Worm (Caenorhabditis elegans) whole organism, late embryonic: ENCODE results near the gene srh-23.

Source experiments
- C38D4.7 ChIP-seq: fragments of 200-800 bp; sonication (Bioruptor generic); optimal IDR thresholded peaks from 2 replicates; lab custom pipeline; 2018; ENCODE audit warnings: mild to moderate bottlenecking, missing genetic modification characterization, moderate library complexity, missing compliant biosample characterization
- F13H6.1 ChIP-seq: sonication (generic microtip); optimal IDR thresholded peaks from 2 replicates; lab custom pipeline; 2016; ENCODE audit warnings: missing genetic modification characterization, missing compliant biosample characterization
- K02D7.2 ChIP-seq: sonication (generic microtip); optimal IDR thresholded peaks from 2 replicates; lab custom pipeline; 2017; ENCODE audit warnings: mild to moderate bottlenecking, missing genetic modification characterization, missing compliant biosample characterization
- T23F11.4 ChIP-seq: fragments of 200-800 bp; sonication (Bioruptor generic); optimal IDR thresholded peaks from 2 replicates; lab custom pipeline; 2018; ENCODE audit warnings: mild to moderate bottlenecking, missing genetic modification characterization, missing compliant biosample characterization
- Y22D7AL.16 ChIP-seq: sonication (generic microtip); optimal IDR thresholded peaks from 2 replicates; lab custom pipeline; 2016; ENCODE audit warnings: missing genetic modification characterization, missing compliant biosample characterization
- ama-1 ChIP-seq: fragments of 150-350 bp; optimal IDR thresholded peaks from 2 replicates; lab custom pipeline; 2014
- ceh-34 ChIP-seq: sonication (generic microtip); optimal IDR thresholded peaks from 2 replicates; lab custom pipeline; 2016; ENCODE audit warnings: mild to moderate bottlenecking, missing genetic modification characterization, missing compliant biosample characterization
- ceh-45 ChIP-seq: fragments of 200-800 bp; sonication (Bioruptor generic); IDR thresholded peaks from 2 replicates; pipeline ENCODE4 v1.3.6; 2022; ENCODE audit warnings: missing genetic modification reagents, missing genetic modification characterization, missing compliant biosample characterization
- ceh-48 ChIP-seq: sonication (generic microtip); optimal IDR thresholded peaks from 2 replicates; lab custom pipeline; 2016; ENCODE audit warnings: missing genetic modification characterization, inconsistent platforms, missing compliant biosample characterization
- che-1 ChIP-seq: sonication (generic microtip); optimal IDR thresholded peaks from 2 replicates; lab custom pipeline; 2016; ENCODE audit warnings: mild to moderate bottlenecking, missing genetic modification characterization, missing compliant biosample characterization
- dve-1 ChIP-seq: sonication (generic microtip); optimal IDR thresholded peaks from 2 replicates; lab custom pipeline; 2017; ENCODE audit warnings: antibody characterized with exemption, mild to moderate bottlenecking, missing genetic modification characterization, missing compliant biosample characterization
- elt-2 ChIP-seq: sonication (generic microtip); optimal IDR thresholded peaks from 2 replicates; lab custom pipeline; 2016; ENCODE audit warnings: missing genetic modification reagents, missing genetic modification characterization, missing compliant biosample characterization
- ets-4 ChIP-seq: sonication (generic microtip); optimal IDR thresholded peaks from 2 replicates; lab custom pipeline; 2016; ENCODE audit warnings: missing genetic modification characterization, missing compliant biosample characterization
- fkh-6 ChIP-seq: sonication (generic microtip); optimal IDR thresholded peaks from 2 replicates; lab custom pipeline; 2016; ENCODE audit warnings: missing genetic modification characterization, missing compliant biosample characterization
- hlh-15 ChIP-seq: sonication (generic microtip); optimal IDR thresholded peaks from 2 replicates; lab custom pipeline; 2016; ENCODE audit warnings: missing genetic modification characterization, missing compliant biosample characterization
- hlh-30 ChIP-seq: sonication (generic microtip); optimal IDR thresholded peaks from 2 replicates; lab custom pipeline; 2017; ENCODE audit warnings: antibody characterized with exemption, missing genetic modification characterization, missing compliant biosample characterization; ENCODE audit not compliant: insufficient read depth
- hlh-8 ChIP-seq: sonication (generic microtip); optimal IDR thresholded peaks from 2 replicates; lab custom pipeline; 2016; ENCODE audit warnings: missing genotype, missing genetic modification characterization, missing compliant biosample characterization
- lim-6 ChIP-seq: sonication (generic microtip); optimal IDR thresholded peaks from 2 replicates; lab custom pipeline; 2016; ENCODE audit warnings: missing genetic modification characterization, missing compliant biosample characterization
- lin-11 ChIP-seq: fragments of 200-800 bp; sonication (Bioruptor generic); optimal IDR thresholded peaks from 2 replicates; lab custom pipeline; 2018; ENCODE audit warnings: mild to moderate bottlenecking, missing genetic modification characterization, missing compliant biosample characterization
- mec-3 ChIP-seq: sonication (generic microtip); optimal IDR thresholded peaks from 2 replicates; lab custom pipeline; 2016; ENCODE audit warnings: borderline replicate concordance, missing genetic modification characterization, missing compliant biosample characterization
- nfya-1 ChIP-seq: sonication (generic microtip); optimal IDR thresholded peaks from 2 replicates; lab custom pipeline; 2017; ENCODE audit warnings: missing genetic modification characterization, mild to moderate bottlenecking, missing compliant biosample characterization, antibody characterized with exemption, moderate library complexity
- nhr-11 ChIP-seq: fragments of 150-350 bp; optimal IDR thresholded peaks from 2 replicates; lab custom pipeline; 2014; ENCODE audit warnings: missing biosample characterization, missing genetic modification characterization
- nhr-232 ChIP-seq: sonication (generic microtip); optimal IDR thresholded peaks from 2 replicates; lab custom pipeline; 2016; ENCODE audit warnings: missing genetic modification characterization, missing compliant biosample characterization
- npax-4 ChIP-seq: sonication (generic microtip); optimal IDR thresholded peaks from 2 replicates; lab custom pipeline; 2016; ENCODE audit warnings: missing genetic modification characterization, missing compliant biosample characterization
- odd-2 ChIP-seq: sonication (generic microtip); optimal IDR thresholded peaks from 2 replicates; lab custom pipeline; 2017; ENCODE audit warnings: antibody characterized with exemption, mild to moderate bottlenecking, missing genetic modification characterization, missing compliant biosample characterization
- pag-3 ChIP-seq: sonication (generic microtip); optimal IDR thresholded peaks from 2 replicates; lab custom pipeline; 2016; ENCODE audit warnings: missing compliant biosample characterization, missing genetic modification characterization, borderline replicate concordance
- pat-9 ChIP-seq: fragments of 200-800 bp; sonication (Bioruptor generic); optimal IDR thresholded peaks from 2 replicates; lab custom pipeline; 2018; ENCODE audit warnings: mild to moderate bottlenecking, missing genetic modification characterization, moderate library complexity, missing compliant biosample characterization
- pax-1 ChIP-seq: fragments of 150-350 bp; optimal IDR thresholded peaks from 2 replicates; lab custom pipeline; 2014; ENCODE audit warnings: missing biosample characterization, missing genetic modification characterization
- pros-1 ChIP-seq: fragments of 150-350 bp; optimal IDR thresholded peaks from 2 replicates; lab custom pipeline; 2014; ENCODE audit warnings: missing biosample characterization, missing genetic modification reagents, missing genetic modification characterization
- rnt-1 ChIP-seq: sonication (generic microtip); optimal IDR thresholded peaks from 2 replicates; lab custom pipeline; 2016; ENCODE audit warnings: missing genetic modification characterization, missing compliant biosample characterization
- sdc-2 ChIP-seq: sonication (generic microtip); optimal IDR thresholded peaks from 2 replicates; lab custom pipeline; 2016; ENCODE audit warnings: missing genotype, missing genetic modification characterization, missing compliant biosample characterization
- sox-4 ChIP-seq: sonication (generic microtip); optimal IDR thresholded peaks from 2 replicates; lab custom pipeline; 2017; ENCODE audit warnings: mild to moderate bottlenecking, missing genetic modification characterization, inconsistent platforms, missing compliant biosample characterization
- tbx-2 ChIP-seq: sonication (generic microtip); optimal IDR thresholded peaks from 2 replicates; lab custom pipeline; 2016; ENCODE audit warnings: missing genetic modification characterization, missing compliant biosample characterization
- tbx-7 ChIP-seq: sonication (generic microtip); optimal IDR thresholded peaks from 2 replicates; lab custom pipeline; 2016; ENCODE audit warnings: missing genotype, missing genetic modification characterization, missing compliant biosample characterization
- ttx-3 ChIP-seq: sonication (generic microtip); optimal IDR thresholded peaks from 2 replicates; lab custom pipeline; 2016; ENCODE audit warnings: missing genetic modification reagents, missing genetic modification characterization, missing compliant biosample characterization
- unc-3 ChIP-seq, 2 experiments: fragments of 200-800 bp in 1 of 2; sonication (Bioruptor generic) in 1 of 2; sonication (generic microtip) in 1 of 2; conservative IDR thresholded peaks in 1 of 2; optimal IDR thresholded peaks in 1 of 2; 2 replicates each; pipeline versions ENCODE4 v1.3.6 to Lab custom; 2016 to 2022; ENCODE audit warnings: missing compliant biosample characterization in 2 of 2, missing genetic modification characterization in 2 of 2, missing genetic modification reagents in 1 of 2
- unc-55 ChIP-seq: sonication (generic microtip); optimal IDR thresholded peaks from 2 replicates; lab custom pipeline; 2017; ENCODE audit warnings: missing biosample characterization, missing genetic modification reagents, missing genetic modification characterization
- zip-5 ChIP-seq: sonication (generic microtip); optimal IDR thresholded peaks from 2 replicates; lab custom pipeline; 2016; ENCODE audit warnings: missing genetic modification characterization, missing compliant biosample characterization
- ztf-16 ChIP-seq: sonication (generic microtip); optimal IDR thresholded peaks from 2 replicates; lab custom pipeline; 2017; ENCODE audit warnings: missing genetic modification characterization, missing compliant biosample characterization

srh-23 gene

DNA sequence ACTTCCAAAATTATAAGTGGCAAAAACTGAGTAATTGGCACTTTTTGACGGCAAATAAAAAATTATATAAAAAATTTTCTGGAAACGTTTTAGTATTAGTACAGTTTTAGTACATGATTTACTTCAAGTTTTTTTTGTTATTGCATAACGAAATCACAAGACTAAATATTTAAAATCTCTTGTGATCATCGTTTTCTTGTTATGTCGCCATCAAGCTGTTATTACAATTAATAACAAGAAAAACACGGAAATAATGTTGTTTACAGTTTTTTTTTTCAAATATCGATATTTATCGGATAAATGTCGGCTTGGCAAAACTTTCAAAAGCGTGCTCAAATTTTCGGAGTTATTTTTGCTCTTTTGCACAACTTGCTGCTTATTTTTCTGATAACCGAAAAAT lies 27.7 kb downstream of the srh-23 start, which contains the start of gene str-209:
Gene str-209 (plus strand): TSS at position 301 of the 400 bp plus-strand sequence.
- TF ChIP-seq unc-3 (GFP tag; conservative IDR thresholded peaks at IDR 0.05; lab: Robert Waterston, UW) (no peak), unc-3 (tag; optimal IDR thresholded peaks at IDR 0.05; lab: Kevin White, UChicago) (no peak), unc-55 (no peak), nhr-11 (no peak), ttx-3 (no peak), lim-6 (no peak), ets-4 (tag; lab: Kevin White, UChicago) (no peak), rnt-1 (no peak), hlh-30 (tag; lab: Kevin White, UChicago) (no peak), C38D4.7 (GFP tag; lab: Kevin White, UChicago) (no peak), mec-3 (tag; lab: Kevin White, UChicago) (no peak), tbx-7 (tag; lab: Kevin White, UChicago) (no peak), zip-5 (no peak), dve-1 (no peak)

DNA sequence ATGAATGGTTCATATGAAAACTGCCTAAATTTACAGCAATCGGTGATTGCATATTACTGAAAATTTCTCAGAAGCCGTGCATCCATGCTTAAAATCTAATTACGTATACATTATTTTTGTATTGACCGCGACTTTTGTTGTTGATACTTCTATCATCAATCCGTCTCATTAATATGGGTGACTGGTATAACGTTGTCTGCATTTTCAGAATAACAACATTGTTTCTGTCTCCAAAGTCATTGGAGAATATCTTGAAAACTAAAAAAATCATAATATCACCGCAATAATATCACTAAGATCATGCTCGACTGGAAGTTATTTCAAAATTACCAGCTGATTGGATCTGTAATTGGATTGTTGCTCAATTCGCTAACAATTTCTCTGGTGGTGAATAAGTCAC lies 30.5 kb downstream of the srh-23 start, which contains the start of gene str-207:
Gene str-207 (plus strand): TSS at position 301 of the 400 bp plus-strand sequence.
- TF ChIP-seq hlh-30 (tag; lab: Kevin White, UChicago), result no peak
- TF ChIP-seq odd-2, result no peak
- no peak for TF ChIP-seq nhr-232 (tag; lab: Kevin White, UChicago)
- no peak for TF ChIP-seq hlh-8
- no peak for TF ChIP-seq K02D7.2 (tag; lab: Kevin White, UChicago)
- TF ChIP-seq tbx-2 (tag; lab: Kevin White, UChicago), result no peak
- TF ChIP-seq fkh-6 (tag; lab: Kevin White, UChicago), result no peak
- no peak for TF ChIP-seq npax-4
- no peak for TF ChIP-seq lin-11 (tag; lab: Kevin White, UChicago)
- TF ChIP-seq elt-2 (tag; lab: Kevin White, UChicago), result no peak
- TF ChIP-seq ama-1 (lab: Kevin White, UChicago), result no peak
- TF ChIP-seq T23F11.4 (GFP tag; lab: Kevin White, UChicago), result no peak
- no peak for TF ChIP-seq ceh-34 (tag; lab: Kevin White, UChicago)
- no peak for TF ChIP-seq che-1
- no peak for TF ChIP-seq hlh-15

DNA sequence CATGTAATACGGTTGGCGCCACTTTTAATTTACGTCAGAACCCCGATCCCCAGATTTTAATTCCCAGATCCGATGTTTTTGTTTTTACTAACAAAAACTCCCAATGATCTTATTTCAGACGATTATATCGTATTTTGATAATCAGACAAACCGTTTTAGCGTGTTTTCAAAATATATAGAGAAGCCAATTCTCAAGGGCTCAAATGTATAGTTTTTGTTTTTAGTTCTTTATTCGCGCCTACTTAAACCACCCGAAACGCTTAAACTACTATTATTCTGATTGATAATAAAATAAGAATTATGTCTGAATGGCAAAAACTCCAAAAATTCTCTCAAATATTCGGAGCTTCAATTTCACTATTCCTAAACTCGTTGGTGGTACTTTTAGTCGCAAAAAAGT lies 35.6 kb downstream of the srh-23 start, which contains the start of gene str-208:
Gene str-208 (plus strand): TSS at position 301 of the 400 bp plus-strand sequence.
- no peak for TF ChIP-seq ztf-16 (tag; lab: Kevin White, UChicago)
- no peak for TF ChIP-seq unc-3 (GFP tag; conservative IDR thresholded peaks at IDR 0.05; lab: Robert Waterston, UW)
- no peak for TF ChIP-seq unc-3 (tag; optimal IDR thresholded peaks at IDR 0.05; lab: Kevin White, UChicago)
- TF ChIP-seq tbx-7 (tag; lab: Kevin White, UChicago), result no peak
- no peak for TF ChIP-seq sox-4 (tag; lab: Kevin White, UChicago)
- TF ChIP-seq F13H6.1 (tag; lab: Kevin White, UChicago), result no peak
- no peak for TF ChIP-seq Y22D7AL.16 (tag; lab: Kevin White, UChicago)
- TF ChIP-seq sdc-2, result no peak
- TF ChIP-seq ceh-48 (tag; lab: Kevin White, UChicago), result no peak
- no peak for TF ChIP-seq pag-3 (tag; lab: Kevin White, UChicago)
- TF ChIP-seq rnt-1, result no peak
- TF ChIP-seq pat-9, result no peak
- TF ChIP-seq ceh-45 (GFP tag; lab: Robert Waterston, UW), result no peak
- TF ChIP-seq pros-1 (tag; lab: Kevin White, UChicago), result no peak

DNA sequence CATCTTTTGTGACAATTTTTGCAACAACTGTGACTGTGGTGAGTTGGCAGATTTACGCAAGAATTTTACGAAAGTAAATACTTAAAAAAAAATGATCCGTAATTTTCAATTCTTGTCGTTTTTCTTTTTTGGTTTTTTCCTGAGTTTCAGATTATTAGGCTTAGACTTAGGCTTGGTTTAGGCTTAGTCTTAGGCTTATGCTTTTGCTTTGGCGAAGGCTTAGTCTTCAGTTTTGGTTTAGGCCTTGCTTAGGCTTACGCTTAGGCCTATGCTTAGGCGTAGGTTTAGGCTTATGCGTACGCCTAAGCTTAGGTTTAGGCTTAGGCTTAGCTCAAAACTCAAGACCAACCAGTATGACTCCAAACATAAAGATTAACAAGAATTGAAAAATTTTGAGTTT lies 36.7 kb downstream of the srh-23 start:
- no peak for TF ChIP-seq lim-6
- no peak for TF ChIP-seq tbx-7 (tag; lab: Kevin White, UChicago)
- TF ChIP-seq nfya-1 (tag; lab: Kevin White, UChicago), result no peak
- TF ChIP-seq C38D4.7 (GFP tag; lab: Kevin White, UChicago), result no peak
- TF ChIP-seq mec-3 (tag; lab: Kevin White, UChicago), result no peak
- no peak for TF ChIP-seq pax-1 (tag; lab: Kevin White, UChicago)
